Worm (Caenorhabditis elegans): ENCODE results near the gene lcmt-1.

DNA sequence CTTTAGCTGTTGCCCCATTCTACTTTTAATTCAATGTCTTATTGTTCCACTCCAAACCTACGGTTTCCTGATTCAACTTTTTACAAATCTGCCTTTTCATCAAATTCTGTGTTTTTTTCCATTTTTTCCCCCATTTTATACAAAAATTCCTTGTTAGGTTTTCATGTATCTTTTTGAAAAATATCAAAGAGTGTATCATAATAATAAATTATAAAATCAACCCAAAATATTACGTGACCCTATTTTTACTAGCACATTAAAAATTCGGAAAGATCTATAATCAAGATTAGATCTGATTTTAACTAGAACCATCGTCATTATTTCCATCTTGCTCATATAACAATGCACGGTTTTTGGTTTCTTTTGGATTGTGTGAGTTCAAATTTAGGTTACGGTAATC, 23.1 kb upstream of the lcmt-1 start, which contains the start of gene H38K22.6:
- no peak for TF ChIP-seq flt-1 (GFP tag; IDR thresholded peaks at IDR 0.05)
- no peak for TF ChIP-seq hnd-1 (tag; optimal IDR thresholded peaks at IDR 0.05)
- TF ChIP-seq B0310.2 (tag; optimal IDR thresholded peaks at IDR 0.05): no peak
- no peak for TF ChIP-seq ama-1 (optimal IDR thresholded peaks at IDR 0.05)
- TF ChIP-seq sea-1 (GFP tag; conservative IDR thresholded peaks at IDR 0.05): no peak
- no peak for TF ChIP-seq aly-1 (tag; optimal IDR thresholded peaks at IDR 0.05)
- no peak for TF ChIP-seq hmg-4 (GFP tag; optimal IDR thresholded peaks at IDR 0.05)
- no peak for TF ChIP-seq tra-4 (tag; optimal IDR thresholded peaks at IDR 0.05)
- TF ChIP-seq ceh-36 (tag; optimal IDR thresholded peaks at IDR 0.05): no peak
- TF ChIP-seq hmbx-1 (tag; optimal IDR thresholded peaks at IDR 0.05): no peak

Measured in whole organism, early embryonic.